Comparison of ENCODE assay signal across 4 fruit fly cellular contexts in genomic region chr3L:7719418-7719789, dm6.
TF ChIP-seq lines count a peak whose summit lies in the region.

No protein-coding gene starts in this region.

- TF ChIP-seq CTCF in whole organism, embryonic (GFP tag; optimal IDR thresholded peaks at IDR 0.05; lab: Kevin White, UChicago), result no peak

TF ChIP-seq in whole organism, adult, 20 proteins besides CTCF, POLR2A, EP300 and RAD21:
- TF ChIP-seq CG12768 (GFP tag; optimal IDR thresholded peaks at IDR 0.05; lab: Kevin White, UChicago) (peak; percentile 67), cic (GFP tag; optimal IDR thresholded peaks at IDR 0.05; lab: Kevin White, UChicago) (peak; percentile 1), cnc (optimal IDR thresholded peaks at IDR 0.05; lab: Kevin White, UChicago) (no peak), CG1620 (GFP tag; optimal IDR thresholded peaks at IDR 0.05; lab: Kevin White, UChicago) (no peak), tj (GFP tag; optimal IDR thresholded peaks at IDR 0.05; lab: Kevin White, UChicago) (peak; percentile 31), CG11617 (GFP tag; optimal IDR thresholded peaks at IDR 0.05; lab: Kevin White, UChicago) (no peak), pad (GFP tag; optimal IDR thresholded peaks at IDR 0.05; lab: Kevin White, UChicago) (no peak), CG7101 (tag; optimal IDR thresholded peaks at IDR 0.05; lab: Kevin White, UChicago) (no peak), Crg-1 (GFP tag; optimal IDR thresholded peaks at IDR 0.05; lab: Kevin White, UChicago) (no peak), kay (GFP tag; lab: Kevin White, UChicago; ENCODE audit: borderline replicate concordance) (peak; percentile 97), Clk (GFP tag; optimal IDR thresholded peaks at IDR 0.05; lab: Kevin White, UChicago) (no peak), ovo (GFP tag; optimal IDR thresholded peaks at IDR 0.05; lab: Kevin White, UChicago) (no peak), Mnt (GFP tag; optimal IDR thresholded peaks at IDR 0.05; lab: Kevin White, UChicago) (no peak), bab1 (GFP tag; optimal IDR thresholded peaks at IDR 0.05; lab: Kevin White, UChicago) (no peak), toe (GFP tag; optimal IDR thresholded peaks at IDR 0.05; lab: Kevin White, UChicago) (no peak), CG33017 (tag; optimal IDR thresholded peaks at IDR 0.05; lab: Kevin White, UChicago) (no peak), CG5204 (GFP tag; optimal IDR thresholded peaks at IDR 0.05; lab: Kevin White, UChicago) (peak; percentile 56), Hr96 (GFP tag; optimal IDR thresholded peaks at IDR 0.05; lab: Kevin White, UChicago) (no peak), CG14711 (tag; optimal IDR thresholded peaks at IDR 0.05; lab: Kevin White, UChicago) (no peak), CG7045 (GFP tag; optimal IDR thresholded peaks at IDR 0.05; lab: Kevin White, UChicago) (no peak)

TF ChIP-seq in whole organism, embryonic, 481 proteins besides CTCF, POLR2A, EP300 and RAD21:
- TF ChIP-seq Fer2 (tag; optimal IDR thresholded peaks at IDR 0.05; lab: Kevin White, UChicago), result no peak
- 0 out of 2 replicates have a peak, but pooled peaks have one; percentile 18 for TF ChIP-seq Awh (GFP tag; IDR thresholded peaks at IDR 0.05; lab: Robert Waterston, UW)
- TF ChIP-seq zfh2 (GFP tag; optimal IDR thresholded peaks at IDR 0.05; lab: Kevin White, UChicago), result no peak
- peak in 1 of 2 experiments; percentile 37 for TF ChIP-seq bsh (GFP tag; optimal IDR thresholded peaks at IDR 0.05; lab: Kevin White, UChicago)
- peak; percentile 38 for TF ChIP-seq grn (GFP tag; optimal IDR thresholded peaks at IDR 0.05; lab: Kevin White, UChicago)
- TF ChIP-seq nom (GFP tag; optimal IDR thresholded peaks at IDR 0.05; lab: Kevin White, UChicago), result peak; percentile 96
- peak; percentile 69 for TF ChIP-seq sug (tag; optimal IDR thresholded peaks at IDR 0.05; lab: Kevin White, UChicago)
- TF ChIP-seq exex (tag; optimal IDR thresholded peaks at IDR 0.05; lab: Kevin White, UChicago), result peak; percentile 37
- TF ChIP-seq sd (tag; optimal IDR thresholded peaks at IDR 0.05; lab: Kevin White, UChicago), result peak; percentile 27
- TF ChIP-seq mirr (GFP tag; optimal IDR thresholded peaks at IDR 0.05; lab: Kevin White, UChicago), result peak; percentile 10
- TF ChIP-seq CG12391 (tag; optimal IDR thresholded peaks at IDR 0.05; lab: Kevin White, UChicago), result no peak

TF ChIP-seq in whole organism, prepupa, 60 proteins besides CTCF, POLR2A, EP300 and RAD21:
- TF ChIP-seq CG6276 (GFP tag; optimal IDR thresholded peaks at IDR 0.05; lab: Kevin White, UChicago), result peak; percentile 10
- TF ChIP-seq CG15336 (GFP tag; IDR thresholded peaks at IDR 0.05; lab: Robert Waterston, UW), result 0 out of 2 replicates have a peak, but pooled peaks have one; percentile 5
- no peak for TF ChIP-seq net (GFP tag; optimal IDR thresholded peaks at IDR 0.05; lab: Kevin White, UChicago)
- TF ChIP-seq CG3032 (tag; optimal IDR thresholded peaks at IDR 0.05; lab: Kevin White, UChicago), result no peak
- no peak for TF ChIP-seq spab (GFP tag; optimal IDR thresholded peaks at IDR 0.05; lab: Kevin White, UChicago)
- no peak for TF ChIP-seq CG10669 (GFP tag; optimal IDR thresholded peaks at IDR 0.05; lab: Kevin White, UChicago)
- peak; percentile 3 to 60 for TF ChIP-seq ss (GFP tag; optimal IDR thresholded peaks at IDR 0.05; lab: Kevin White, UChicago)
- no peak for TF ChIP-seq Blimp-1 (GFP tag; optimal IDR thresholded peaks at IDR 0.05; lab: Kevin White, UChicago)
- TF ChIP-seq CG9139 (GFP tag; optimal IDR thresholded peaks at IDR 0.05; lab: Kevin White, UChicago), result peak; percentile 38

TF ChIP-seq in whole organism, wandering third instar larva, 38 proteins besides CTCF, POLR2A, EP300 and RAD21:
- no peak for TF ChIP-seq jim (GFP tag; optimal IDR thresholded peaks at IDR 0.05; lab: Kevin White, UChicago)
- peak; percentile 76 for TF ChIP-seq Hnf4 (GFP tag; optimal IDR thresholded peaks at IDR 0.05; lab: Kevin White, UChicago)
